Worm (Caenorhabditis elegans) whole organism, young adult: ENCODE data around the gene flcn-1.

ENCODE experiments used
- B0019.2 ChIP-seq: fragments of 200-800 bp; sonication (Bioruptor generic); conservative IDR thresholded peaks from 2 replicates; pipeline ENCODE4 v1.3.6; 2022; ENCODE audit warnings: missing genetic modification reagents, missing genetic modification characterization, missing compliant biosample characterization
- B0035.1 ChIP-seq: sonication (generic microtip); optimal IDR thresholded peaks from 2 replicates; lab custom pipeline; 2016; ENCODE audit warnings: missing genetic modification characterization, mild to moderate bottlenecking, missing compliant biosample characterization, missing genotype, missing genetic modification reagents
- F10E7.11 ChIP-seq: sonication (generic microtip); optimal IDR thresholded peaks from 2 replicates; lab custom pipeline; 2017; ENCODE audit warnings: mild to moderate bottlenecking, missing genetic modification characterization, moderate library complexity, missing compliant biosample characterization
- F33H1.4 ChIP-seq: fragments of 200-800 bp; sonication (Bioruptor generic); IDR thresholded peaks from 2 replicates; pipeline ENCODE4 v1.3.6; 2022; ENCODE audit warnings: missing genetic modification reagents, missing genetic modification characterization, missing compliant biosample characterization
- F37B4.10 ChIP-seq: fragments of 200-800 bp; sonication (Bioruptor generic); IDR thresholded peaks from 2 replicates; pipeline ENCODE4 v1.3.6; 2022; ENCODE audit warnings: missing genetic modification characterization, missing compliant biosample characterization
- F39B2.1 ChIP-seq: fragments of 200-800 bp; sonication (Bioruptor generic); IDR thresholded peaks from 2 replicates; pipeline ENCODE4 v1.3.6; 2022; ENCODE audit warnings: missing genetic modification reagents, missing genetic modification characterization, missing compliant biosample characterization
- F49E8.2 ChIP-seq: sonication (generic microtip); optimal IDR thresholded peaks from 3 replicates; lab custom pipeline; 2017; ENCODE audit warnings: missing genetic modification characterization, mild to moderate bottlenecking, missing compliant biosample characterization, antibody characterized with exemption, moderate library complexity; ENCODE audit not compliant: insufficient read depth
- K11D2.4 ChIP-seq: fragments of 200-800 bp; sonication (Bioruptor generic); IDR thresholded peaks from 2 replicates; pipeline ENCODE4 v1.3.6; 2022; ENCODE audit warnings: missing genetic modification reagents, missing genetic modification characterization, missing compliant biosample characterization
- K12H6.12 ChIP-seq: fragments of 200-800 bp; sonication (Bioruptor generic); optimal IDR thresholded peaks from 2 replicates; lab custom pipeline; 2018; ENCODE audit warnings: mild to moderate bottlenecking, missing genetic modification characterization, missing compliant biosample characterization
- T26A5.8 ChIP-seq: sonication (generic microtip); optimal IDR thresholded peaks from 2 replicates; lab custom pipeline; 2016; ENCODE audit warnings: missing genetic modification characterization, missing compliant biosample characterization
- ZK185.1 ChIP-seq: sonication (generic microtip); optimal IDR thresholded peaks from 2 replicates; lab custom pipeline; 2016; ENCODE audit warnings: mild to moderate bottlenecking, missing genetic modification characterization, missing compliant biosample characterization; ENCODE audit not compliant: poor library complexity, severe bottlenecking
- aptf-3 ChIP-seq: fragments of 200-800 bp; sonication (Bioruptor generic); IDR thresholded peaks from 2 replicates; pipeline ENCODE4 v1.3.6; 2022; ENCODE audit warnings: missing genetic modification characterization, missing compliant biosample characterization
- athp-1 ChIP-seq: sonication (generic microtip); optimal IDR thresholded peaks from 2 replicates; lab custom pipeline; 2017; ENCODE audit warnings: mild to moderate bottlenecking, missing genetic modification characterization, missing compliant biosample characterization
- bed-1 ChIP-seq: fragments of 200-800 bp; sonication (Bioruptor generic); IDR thresholded peaks from 2 replicates; pipeline ENCODE4 v1.3.6; 2022; ENCODE audit warnings: missing genetic modification reagents, missing genetic modification characterization, missing compliant biosample characterization
- bed-2 ChIP-seq: fragments of 200-800 bp; sonication (Bioruptor generic); IDR thresholded peaks from 2 replicates; pipeline ENCODE4 v1.3.6; 2022; ENCODE audit warnings: missing genetic modification reagents, missing genetic modification characterization, missing compliant biosample characterization
- ccch-3 ChIP-seq: fragments of 200-800 bp; sonication (Bioruptor generic); optimal IDR thresholded peaks from 2 replicates; lab custom pipeline; 2018; ENCODE audit warnings: mild to moderate bottlenecking, missing genetic modification characterization, missing compliant biosample characterization
- ceh-100 ChIP-seq: fragments of 200-800 bp; sonication (Bioruptor generic); IDR thresholded peaks from 2 replicates; pipeline ENCODE4 v1.3.6; 2022; ENCODE audit warnings: missing genetic modification reagents, missing genetic modification characterization, missing compliant biosample characterization
- ceh-40 ChIP-seq: fragments of 200-800 bp; sonication (Bioruptor generic); IDR thresholded peaks from 2 replicates; pipeline ENCODE4 v1.3.6; 2022; ENCODE audit warnings: missing genetic modification characterization, missing compliant biosample characterization
- ceh-58 ChIP-seq: fragments of 200-800 bp; sonication (Bioruptor generic); IDR thresholded peaks from 2 replicates; pipeline ENCODE4 v1.3.6; 2022; ENCODE audit warnings: missing genetic modification characterization, missing compliant biosample characterization
- dpl-1 ChIP-seq: fragments of 150-350 bp; optimal IDR thresholded peaks from 2 replicates; lab custom pipeline; 2014; ENCODE audit warnings: missing biosample characterization, missing genetic modification reagents, missing genetic modification characterization
- ets-4 ChIP-seq: fragments of 200-800 bp; sonication (Bioruptor generic); optimal IDR thresholded peaks from 2 replicates; lab custom pipeline; 2018; ENCODE audit warnings: mild to moderate bottlenecking, missing genetic modification characterization, missing compliant biosample characterization
- fkh-3 ChIP-seq: sonication (generic microtip); optimal IDR thresholded peaks from 2 replicates; lab custom pipeline; 2016; ENCODE audit warnings: mild to moderate bottlenecking, missing genetic modification characterization, missing compliant biosample characterization
- hmg-20 ChIP-seq: fragments of 200-800 bp; sonication (Bioruptor generic); IDR thresholded peaks from 2 replicates; pipeline ENCODE4 v1.3.6; 2022; ENCODE audit warnings: missing genetic modification reagents, missing genetic modification characterization, missing compliant biosample characterization
- lag-1 ChIP-seq: fragments of 200-800 bp; sonication (Bioruptor generic); IDR thresholded peaks from 2 replicates; pipeline ENCODE4 v1.3.6; 2022; ENCODE audit warnings: missing genetic modification reagents, missing genetic modification characterization, missing compliant biosample characterization
- lin-26 ChIP-seq: fragments of 200-800 bp; sonication (Bioruptor generic); IDR thresholded peaks from 2 replicates; pipeline ENCODE4 v1.3.6; 2022; ENCODE audit warnings: missing genetic modification reagents, missing genetic modification characterization, missing compliant biosample characterization
- lin-40 ChIP-seq: sonication (generic microtip); optimal IDR thresholded peaks from 2 replicates; lab custom pipeline; 2016; ENCODE audit warnings: missing genetic modification characterization, mild to moderate bottlenecking, missing compliant biosample characterization, missing genotype, missing genetic modification reagents
- lsy-27 ChIP-seq: sonication (generic microtip); optimal IDR thresholded peaks from 2 replicates; lab custom pipeline; 2017; ENCODE audit warnings: missing genetic modification characterization, mild to moderate bottlenecking, missing compliant biosample characterization, antibody characterized with exemption, missing genotype, borderline replicate concordance; ENCODE audit not compliant: insufficient read depth
- madf-3 ChIP-seq: fragments of 200-800 bp; sonication (Bioruptor generic); IDR thresholded peaks from 2 replicates; pipeline ENCODE4 v1.3.6; 2022; ENCODE audit warnings: missing genetic modification reagents, missing genetic modification characterization, missing compliant biosample characterization
- madf-6 ChIP-seq: fragments of 200-800 bp; sonication (Bioruptor generic); IDR thresholded peaks from 2 replicates; pipeline ENCODE4 v1.3.6; 2022; ENCODE audit warnings: missing genetic modification reagents, missing genetic modification characterization, missing compliant biosample characterization
- mel-28 ChIP-seq: sonication (generic microtip); optimal IDR thresholded peaks from 2 replicates; lab custom pipeline; 2016; ENCODE audit warnings: borderline replicate concordance, mild to moderate bottlenecking, missing genetic modification characterization, missing compliant biosample characterization
- mes-4 ChIP-seq: sonication (generic microtip); optimal IDR thresholded peaks from 2 replicates; lab custom pipeline; 2016; ENCODE audit warnings: missing genotype, missing genetic modification characterization, missing compliant biosample characterization
- mxl-1 ChIP-seq: sonication (generic microtip); optimal IDR thresholded peaks from 2 replicates; lab custom pipeline; 2016; ENCODE audit warnings: missing genetic modification characterization, missing compliant biosample characterization
- nfya-1 ChIP-seq: sonication (generic microtip); optimal IDR thresholded peaks from 2 replicates; lab custom pipeline; 2017; ENCODE audit warnings: antibody characterized with exemption, missing compliant biosample characterization, missing genetic modification characterization, borderline replicate concordance; ENCODE audit not compliant: insufficient read depth
- nfyb-1 ChIP-seq: fragments of 200-800 bp; sonication (Bioruptor generic); IDR thresholded peaks from 2 replicates; pipeline ENCODE4 v1.3.6; 2022; ENCODE audit warnings: missing genetic modification reagents, missing genetic modification characterization, missing compliant biosample characterization
- nhr-120 ChIP-seq: fragments of 200-800 bp; sonication (Bioruptor generic); IDR thresholded peaks from 2 replicates; pipeline ENCODE4 v1.3.6; 2022; ENCODE audit warnings: missing genetic modification characterization, missing compliant biosample characterization
- nhr-27 ChIP-seq: fragments of 200-800 bp; sonication (Bioruptor generic); optimal IDR thresholded peaks from 2 replicates; lab custom pipeline; 2018; ENCODE audit warnings: mild to moderate bottlenecking, missing genetic modification characterization, moderate library complexity, missing compliant biosample characterization
- nhr-80 ChIP-seq: sonication (generic microtip); optimal IDR thresholded peaks from 2 replicates; lab custom pipeline; 2016; ENCODE audit warnings: missing genetic modification characterization, missing compliant biosample characterization
- nhr-90 ChIP-seq: sonication (generic microtip); optimal IDR thresholded peaks from 2 replicates; lab custom pipeline; 2016; ENCODE audit warnings: missing genotype, mild to moderate bottlenecking, missing genetic modification characterization, missing compliant biosample characterization
- pbrm-1 ChIP-seq: fragments of 200-800 bp; sonication (Bioruptor generic); IDR thresholded peaks from 2 replicates; pipeline ENCODE4 v1.3.6; 2022; ENCODE audit warnings: missing genetic modification reagents, missing genetic modification characterization, missing compliant biosample characterization
- repo-1 ChIP-seq: sonication (generic microtip); optimal IDR thresholded peaks from 2 replicates; lab custom pipeline; 2017; ENCODE audit warnings: mild to moderate bottlenecking, missing genetic modification characterization, missing compliant biosample characterization
- rpc-1 ChIP-seq, 2 experiments: fragments of 150-350 bp in 1 of 2; sonication (generic microtip) in 1 of 2; optimal IDR thresholded peaks; 2 replicates each; lab custom pipeline; 2014 to 2018; ENCODE audit warnings: missing biosample characterization in 1 of 2, missing genetic modification characterization in 1 of 2, missing genetic modification reagents in 1 of 2, missing genotype in 1 of 2
- snpc-1.3 ChIP-seq: sonication (generic microtip); optimal IDR thresholded peaks from 2 replicates; lab custom pipeline; 2017; ENCODE audit warnings: missing genetic modification characterization, mild to moderate bottlenecking, missing compliant biosample characterization, antibody characterized with exemption, moderate library complexity, missing genotype, missing genetic modification reagents; ENCODE audit not compliant: insufficient read depth
- snpc-3.4 ChIP-seq: sonication (generic microtip); optimal IDR thresholded peaks from 2 replicates; lab custom pipeline; 2017; ENCODE audit warnings: missing genetic modification characterization, mild to moderate bottlenecking, missing compliant biosample characterization, antibody characterized with exemption, moderate library complexity, missing genotype, missing genetic modification reagents
- snpc-4 ChIP-seq, 5 experiments: fragments of 150-350 bp in 1 of 5; sonication (generic microtip) in 4 of 5; optimal IDR thresholded peaks; 2 replicates each; lab custom pipeline; 2014 to 2018; ENCODE audit warnings: missing genetic modification characterization in 5 of 5, missing biosample characterization in 3 of 5, antibody characterized with exemption in 2 of 5, mild to moderate bottlenecking in 2 of 5, missing compliant biosample characterization in 2 of 5, missing genotype in 2 of 5, moderate library complexity in 2 of 5, missing genetic modification reagents in 1 of 5
- tbx-9 ChIP-seq: sonication (generic microtip); optimal IDR thresholded peaks from 2 replicates; lab custom pipeline; 2016; ENCODE audit warnings: borderline replicate concordance, missing genetic modification characterization, inconsistent platforms, missing compliant biosample characterization
- ztf-28 ChIP-seq: fragments of 200-800 bp; sonication (Bioruptor generic); IDR thresholded peaks from 2 replicates; pipeline ENCODE4 v1.3.6; 2022; ENCODE audit warnings: missing genetic modification reagents, missing genetic modification characterization, missing compliant biosample characterization
- ztf-6 ChIP-seq: fragments of 200-800 bp; sonication (Bioruptor generic); IDR thresholded peaks from 2 replicates; pipeline ENCODE4 v1.3.6; 2022; ENCODE audit warnings: missing genetic modification reagents, missing genetic modification characterization, missing compliant biosample characterization

The flcn-1 gene

ce11 chrII:6888211-6888610 lies 40.4 kb upstream of the flcn-1 start (continued):
- TF ChIP-seq B0019.2 (GFP tag; lab: Robert Waterston, UW), result 0 out of 2 replicates have a peak, but pooled peaks have one; percentile 21
- no peak for TF ChIP-seq snpc-1.3 (tag; lab: Kevin White, UChicago)
- no peak for TF ChIP-seq ccch-3 (GFP tag; lab: Kevin White, UChicago)
- no peak for TF ChIP-seq lag-1 (GFP tag; lab: Robert Waterston, UW)
- TF ChIP-seq T26A5.8 (tag; lab: Kevin White, UChicago), result no peak
- TF ChIP-seq pbrm-1, result 0 out of 2 replicates have a peak, but pooled peaks have one; percentile 25
- no peak for TF ChIP-seq aptf-3 (GFP tag; lab: Robert Waterston, UW)
- no peak for TF ChIP-seq snpc-3.4 (tag; lab: Kevin White, UChicago)
- TF ChIP-seq nhr-27 (tag; lab: Kevin White, UChicago), result no peak
- TF ChIP-seq ceh-58 (GFP tag; lab: Robert Waterston, UW), result no peak
- TF ChIP-seq mel-28 (tag; lab: Kevin White, UChicago), result no peak
- TF ChIP-seq K11D2.4 (GFP tag; lab: Robert Waterston, UW), result peak; percentile 81
- TF ChIP-seq F49E8.2 (tag; lab: Kevin White, UChicago), result no peak
- TF ChIP-seq lin-26 (GFP tag; lab: Robert Waterston, UW), result no peak
- no peak for TF ChIP-seq ztf-28 (GFP tag; lab: Robert Waterston, UW)
- no peak for TF ChIP-seq ceh-100 (GFP tag; lab: Robert Waterston, UW)
- TF ChIP-seq madf-6 (GFP tag; lab: Robert Waterston, UW), result no peak
- peak; percentile 54 for TF ChIP-seq lin-40 (tag; lab: Kevin White, UChicago)
- TF ChIP-seq madf-3 (GFP tag; lab: Robert Waterston, UW), result 0 out of 2 replicates have a peak, but pooled peaks have one; percentile 49
- TF ChIP-seq bed-1 (GFP tag; lab: Robert Waterston, UW), result no peak
- TF ChIP-seq rpc-1 (optimal IDR thresholded peaks at IDR 0.05; lab: Kevin White, UChicago), result no peak
- no peak for TF ChIP-seq rpc-1 (tag; optimal IDR thresholded peaks at IDR 0.05; lab: Kevin White, UChicago)
- peak; percentile 82 for TF ChIP-seq repo-1 (tag; lab: Kevin White, UChicago)
- no peak for TF ChIP-seq nfya-1 (tag; lab: Kevin White, UChicago)
- peak; percentile 60 for TF ChIP-seq nhr-90 (tag; lab: Kevin White, UChicago)
- no peak for TF ChIP-seq tbx-9 (tag; lab: Kevin White, UChicago)
- no peak for TF ChIP-seq mxl-1 (tag; lab: Kevin White, UChicago)
- no peak for TF ChIP-seq dpl-1
- no peak for TF ChIP-seq ceh-40 (GFP tag; lab: Robert Waterston, UW)
- TF ChIP-seq mes-4, result no peak
- TF ChIP-seq ztf-6 (GFP tag; lab: Robert Waterston, UW), result no peak
- TF ChIP-seq nhr-80 (tag; lab: Kevin White, UChicago), result peak; percentile 39
- peak; percentile 34 for TF ChIP-seq K12H6.12
- TF ChIP-seq nfyb-1, result no peak
- no peak for TF ChIP-seq F39B2.1 (GFP tag; lab: Robert Waterston, UW)
- TF ChIP-seq hmg-20, result no peak; the same call in 1 of the 2 replicates
- TF ChIP-seq athp-1, result peak; percentile 56
- TF ChIP-seq F37B4.10, result no peak
- no peak for TF ChIP-seq fkh-3
- TF ChIP-seq B0035.1, result no peak
- TF ChIP-seq lsy-27 (tag; lab: Kevin White, UChicago), result no peak
- no peak for TF ChIP-seq F33H1.4 (GFP tag; lab: Robert Waterston, UW)
- no peak for TF ChIP-seq ets-4 (GFP tag; lab: Kevin White, UChicago)
- no peak for TF ChIP-seq F10E7.11 (tag; lab: Kevin White, UChicago)
- TF ChIP-seq bed-2 (GFP tag; lab: Robert Waterston, UW), result no peak
- no peak for TF ChIP-seq snpc-4 (GFP tag; optimal IDR thresholded peaks at IDR 0.05; lab: Kevin White, UChicago)
- peak in 1 of 4 experiments; percentile 7 for TF ChIP-seq snpc-4 (tag; optimal IDR thresholded peaks at IDR 0.05; lab: Kevin White, UChicago)
- no peak for TF ChIP-seq ZK185.1
- no peak for TF ChIP-seq nhr-120 (GFP tag; lab: Robert Waterston, UW)
